Fruit fly (Drosophila melanogaster) whole organism, wandering third instar larva: ENCODE results near the gene CG3430.

ENCODE experiments used
- Abd-B ChIP-seq: fragments of >200 bp; optimal IDR thresholded peaks from 2 replicates; lab custom pipeline; 2017; ENCODE audit warnings: missing biosample characterization, missing genetic modification characterization
- Dfd ChIP-seq: fragments of >200 bp; optimal IDR thresholded peaks from 2 replicates; lab custom pipeline; 2017; ENCODE audit warnings: missing biosample characterization, missing genetic modification characterization
- GATAd ChIP-seq: sonication (Bioruptor generic); optimal IDR thresholded peaks from 2 replicates; lab custom pipeline; 2016; ENCODE audit warnings: missing biosample characterization, missing genetic modification characterization
- Hnf4 ChIP-seq: fragments of 200-800 bp; sonication (Bioruptor generic); optimal IDR thresholded peaks from 2 replicates; lab custom pipeline; 2016; ENCODE audit warnings: missing biosample characterization, mild to moderate bottlenecking, missing genetic modification characterization
- Mio ChIP-seq: sonication (Bioruptor generic); optimal IDR thresholded peaks from 2 replicates; lab custom pipeline; 2016; ENCODE audit warnings: missing biosample characterization, missing genetic modification characterization
- Myc ChIP-seq: fragments of >200 bp; optimal IDR thresholded peaks from 2 replicates; lab custom pipeline; 2017
- N ChIP-seq: fragments of >200 bp; optimal IDR thresholded peaks from 2 replicates; lab custom pipeline; 2018; ENCODE audit warnings: missing biosample characterization, missing external identifiers, missing genetic modification characterization
- ey ChIP-seq: fragments of 200-800 bp; sonication (Bioruptor generic); optimal IDR thresholded peaks from 2 replicates; lab custom pipeline; 2016; ENCODE audit warnings: missing biosample characterization, missing genetic modification characterization
- fru ChIP-seq: fragments of 200-800 bp; sonication (Bioruptor generic); optimal IDR thresholded peaks from 3 replicates; lab custom pipeline; 2016; ENCODE audit warnings: missing biosample characterization, mild to moderate bottlenecking, missing genetic modification characterization
- h ChIP-seq: fragments of 200-800 bp; sonication (Bioruptor generic); optimal IDR thresholded peaks from 3 replicates; lab custom pipeline; 2016; ENCODE audit warnings: missing biosample characterization, mild to moderate bottlenecking, missing genetic modification characterization
- lola ChIP-seq: fragments of >200 bp; optimal IDR thresholded peaks from 2 replicates; lab custom pipeline; 2017; ENCODE audit warnings: missing biosample characterization, missing genetic modification characterization
- psq ChIP-seq: fragments of 200-800 bp; sonication (Bioruptor generic); optimal IDR thresholded peaks from 3 replicates; lab custom pipeline; 2017; ENCODE audit warnings: missing biosample characterization, mild to moderate bottlenecking, missing genetic modification characterization, moderate library complexity
- usp ChIP-seq: fragments of >200 bp; optimal IDR thresholded peaks from 2 replicates; lab custom pipeline; 2017; ENCODE audit warnings: missing biosample characterization, missing genetic modification characterization
- woc ChIP-seq: sonication (Bioruptor generic); optimal IDR thresholded peaks from 2 replicates; lab custom pipeline; 2016; ENCODE audit warnings: missing biosample characterization, mild to moderate bottlenecking, missing genetic modification characterization

DNA sequence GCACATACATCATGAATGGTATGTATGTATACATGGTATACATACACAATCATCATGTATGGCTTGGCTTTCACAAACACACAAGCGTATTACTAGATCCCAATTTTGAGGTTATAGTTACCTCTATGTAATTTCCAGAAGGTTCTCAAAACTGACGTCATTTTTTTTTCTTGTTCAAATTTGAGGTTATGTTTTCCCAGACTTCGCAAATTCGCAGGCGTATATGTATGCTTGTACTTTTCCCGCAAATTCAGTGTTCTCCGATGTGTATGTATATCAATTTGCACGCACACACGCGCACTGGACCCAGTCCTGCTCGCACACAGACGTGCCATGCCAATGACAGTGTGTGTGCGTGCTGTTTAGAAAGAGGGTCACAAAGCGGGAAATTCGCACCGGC lies 9.5 kb downstream of the CG3430 start:
- TF ChIP-seq h (GFP tag; lab: Kevin White, UChicago) (no peak), Mio (no peak), GATAd (GFP tag; lab: Kevin White, UChicago) (no peak), Abd-B (no peak), Hnf4 (GFP tag; lab: Kevin White, UChicago) (no peak), Myc (lab: Kevin White, UChicago) (no peak), fru (no peak), Dfd (GFP tag; lab: Kevin White, UChicago) (no peak), N (peak; percentile 31), usp (GFP tag; lab: Kevin White, UChicago) (no peak), lola (GFP tag; lab: Kevin White, UChicago) (no peak), woc (GFP tag; lab: Kevin White, UChicago) (no peak), ey (no peak), psq (peak; percentile 11)
